Worm (Caenorhabditis elegans) whole organism, L2 larva: ENCODE measurements around the gene K11H12.10.

ENCODE experiments used
- C34F6.9 ChIP-seq: fragments of 150-350 bp; optimal IDR thresholded peaks from 2 replicates; lab custom pipeline; 2014; ENCODE audit warnings: missing biosample characterization, missing genetic modification characterization
- F13H6.1 ChIP-seq: sonication (generic microtip); optimal IDR thresholded peaks from 2 replicates; lab custom pipeline; 2016; ENCODE audit warnings: missing genetic modification characterization, missing compliant biosample characterization
- R02D3.7 ChIP-seq: fragments of 150-350 bp; optimal IDR thresholded peaks from 2 replicates; lab custom pipeline; 2014; ENCODE audit warnings: missing biosample characterization, missing genetic modification characterization
- Y55F3AM.14 ChIP-seq: fragments of 200-800 bp; sonication (Bioruptor generic); optimal IDR thresholded peaks from 2 replicates; lab custom pipeline; 2018; ENCODE audit warnings: mild to moderate bottlenecking, missing genetic modification characterization, missing compliant biosample characterization
- ZK546.5 ChIP-seq: sonication (generic microtip); optimal IDR thresholded peaks from 2 replicates; lab custom pipeline; 2017; ENCODE audit warnings: missing biosample characterization, missing genetic modification characterization
- alr-1 ChIP-seq: fragments of 150-350 bp; optimal IDR thresholded peaks from 2 replicates; lab custom pipeline; 2014; ENCODE audit warnings: missing biosample characterization, missing genetic modification characterization
- aly-2 ChIP-seq: fragments of 150-350 bp; optimal IDR thresholded peaks from 2 replicates; lab custom pipeline; 2014; ENCODE audit warnings: missing biosample characterization, missing genetic modification characterization
- ama-1 ChIP-seq: fragments of 150-350 bp; optimal IDR thresholded peaks from 2 replicates; lab custom pipeline; 2018; ENCODE audit warnings: inconsistent platforms
- blmp-1 ChIP-seq: sonication (generic microtip); optimal IDR thresholded peaks from 2 replicates; lab custom pipeline; 2017; ENCODE audit warnings: missing genetic modification characterization, mild to moderate bottlenecking, missing compliant biosample characterization, antibody characterized with exemption, moderate library complexity; ENCODE audit not compliant: insufficient read depth
- ceh-16 ChIP-seq: fragments of 150-350 bp; optimal IDR thresholded peaks from 2 replicates; lab custom pipeline; 2014; ENCODE audit warnings: missing biosample characterization, missing genetic modification characterization
- ceh-82 ChIP-seq: fragments of 150-350 bp; optimal IDR thresholded peaks from 2 replicates; lab custom pipeline; 2014; ENCODE audit warnings: missing biosample characterization, missing genetic modification characterization
- crh-2 ChIP-seq: sonication (generic microtip); optimal IDR thresholded peaks from 2 replicates; lab custom pipeline; 2017; ENCODE audit warnings: missing biosample characterization, missing genetic modification characterization
- dmd-4 ChIP-seq: sonication (generic microtip); optimal IDR thresholded peaks from 2 replicates; lab custom pipeline; 2017; ENCODE audit warnings: missing biosample characterization, missing genetic modification characterization
- egl-27 ChIP-seq: sonication (generic microtip); optimal IDR thresholded peaks from 3 replicates; lab custom pipeline; 2017; ENCODE audit warnings: missing biosample characterization, missing genetic modification reagents, missing genetic modification characterization
- elt-1 ChIP-seq: fragments of 150-350 bp; optimal IDR thresholded peaks from 2 replicates; lab custom pipeline; 2014; ENCODE audit warnings: missing biosample characterization, missing genetic modification characterization
- elt-3 ChIP-seq: sonication (generic microtip); optimal IDR thresholded peaks from 2 replicates; lab custom pipeline; 2017; ENCODE audit warnings: missing biosample characterization, missing genetic modification characterization
- fos-1 ChIP-seq: fragments of 150-350 bp; optimal IDR thresholded peaks from 2 replicates; lab custom pipeline; 2014; ENCODE audit warnings: missing biosample characterization, missing genetic modification characterization
- gmeb-1 ChIP-seq: fragments of 150-350 bp; optimal IDR thresholded peaks from 2 replicates; lab custom pipeline; 2014; ENCODE audit warnings: missing biosample characterization, missing genetic modification characterization
- lin-11 ChIP-seq: fragments of 150-350 bp; sonication (generic microtip); optimal IDR thresholded peaks from 2 replicates; lab custom pipeline; 2014; ENCODE audit warnings: missing biosample characterization, missing genetic modification characterization, inconsistent platforms, mixed read lengths
- lin-13 ChIP-seq: fragments of 150-350 bp; optimal IDR thresholded peaks from 2 replicates; lab custom pipeline; 2014; ENCODE audit warnings: missing biosample characterization, missing genetic modification reagents, missing genetic modification characterization
- lin-39 ChIP-seq: fragments of 150-350 bp; optimal IDR thresholded peaks from 2 replicates; lab custom pipeline; 2014; ENCODE audit warnings: missing biosample characterization, missing genetic modification reagents, missing genetic modification characterization
- lsy-2 ChIP-seq, 2 experiments: fragments of 150-350 bp in 1 of 2; sonication (generic microtip) in 1 of 2; optimal IDR thresholded peaks; 2 replicates each; lab custom pipeline; 2014 to 2017; ENCODE audit warnings: missing biosample characterization in 2 of 2, missing genetic modification characterization in 2 of 2
- mab-5 ChIP-seq: fragments of 150-350 bp; optimal IDR thresholded peaks from 2 replicates; lab custom pipeline; 2014; ENCODE audit warnings: missing biosample characterization, missing genetic modification characterization
- mbf-1 ChIP-seq: sonication (generic microtip); optimal IDR thresholded peaks from 2 replicates; lab custom pipeline; 2017; ENCODE audit warnings: missing biosample characterization, missing genetic modification characterization
- mdl-1 ChIP-seq, 2 experiments: fragments of 150-350 bp in 1 of 2; sonication (generic microtip) in 1 of 2; optimal IDR thresholded peaks; 2 replicates each; lab custom pipeline; 2017; ENCODE audit warnings: missing biosample characterization in 2 of 2, missing genetic modification characterization in 2 of 2
- nhr-10 ChIP-seq: sonication (generic microtip); optimal IDR thresholded peaks from 2 replicates; lab custom pipeline; 2017; ENCODE audit warnings: missing biosample characterization, missing genetic modification characterization
- nhr-11 ChIP-seq: fragments of 150-350 bp; optimal IDR thresholded peaks from 2 replicates; lab custom pipeline; 2014; ENCODE audit warnings: missing biosample characterization, missing genetic modification characterization
- nhr-12 ChIP-seq: fragments of 150-350 bp; optimal IDR thresholded peaks from 2 replicates; lab custom pipeline; 2014; ENCODE audit warnings: missing biosample characterization, missing genetic modification characterization
- nhr-129 ChIP-seq: fragments of 150-350 bp; optimal IDR thresholded peaks from 2 replicates; lab custom pipeline; 2014; ENCODE audit warnings: missing biosample characterization, missing genetic modification characterization
- nhr-21 ChIP-seq: fragments of 150-350 bp; optimal IDR thresholded peaks from 2 replicates; lab custom pipeline; 2014; ENCODE audit warnings: missing biosample characterization, missing genetic modification characterization
- nhr-23 ChIP-seq: fragments of 150-350 bp; optimal IDR thresholded peaks from 2 replicates; lab custom pipeline; 2014; ENCODE audit warnings: missing biosample characterization, missing genetic modification reagents, missing genetic modification characterization
- nhr-237 ChIP-seq: fragments of 150-350 bp; optimal IDR thresholded peaks from 2 replicates; lab custom pipeline; 2014; ENCODE audit warnings: missing biosample characterization, missing genetic modification characterization
- nhr-25 ChIP-seq: fragments of 150-350 bp; sonication (generic microtip); optimal IDR thresholded peaks from 3 replicates; lab custom pipeline; 2014; ENCODE audit warnings: missing biosample characterization, missing genetic modification characterization
- nhr-6 ChIP-seq: fragments of 150-350 bp; optimal IDR thresholded peaks from 2 replicates; lab custom pipeline; 2014; ENCODE audit warnings: missing biosample characterization, missing genetic modification characterization
- nhr-77 ChIP-seq: fragments of 150-350 bp; optimal IDR thresholded peaks from 2 replicates; lab custom pipeline; 2014; ENCODE audit warnings: missing biosample characterization, missing genetic modification characterization
- peb-1 ChIP-seq: fragments of 150-350 bp; optimal IDR thresholded peaks from 2 replicates; lab custom pipeline; 2014; ENCODE audit warnings: missing biosample characterization, missing genetic modification characterization
- sem-4 ChIP-seq: fragments of 150-350 bp; optimal IDR thresholded peaks from 2 replicates; lab custom pipeline; 2014; ENCODE audit warnings: missing biosample characterization, missing genetic modification reagents, missing genetic modification characterization
- skn-1 ChIP-seq: sonication (generic microtip); optimal IDR thresholded peaks from 2 replicates; lab custom pipeline; 2017; ENCODE audit warnings: missing biosample characterization, missing genetic modification characterization
- sma-3 ChIP-seq: sonication (generic microtip); optimal IDR thresholded peaks from 2 replicates; lab custom pipeline; 2016; ENCODE audit warnings: missing genetic modification reagents, missing genetic modification characterization, missing compliant biosample characterization
- sma-9 ChIP-seq, 2 experiments: fragments of 150-350 bp in 1 of 2; sonication (generic microtip) in 1 of 2; optimal IDR thresholded peaks; 2 replicates each; lab custom pipeline; 2014 to 2016; ENCODE audit warnings: missing genetic modification characterization in 2 of 2, mild to moderate bottlenecking in 1 of 2, missing biosample characterization in 1 of 2, missing compliant biosample characterization in 1 of 2, missing genetic modification reagents in 1 of 2, moderate library complexity in 1 of 2
- snpc-4 ChIP-seq: fragments of 150-350 bp; optimal IDR thresholded peaks from 2 replicates; lab custom pipeline; 2014; ENCODE audit warnings: missing biosample characterization, missing genetic modification characterization
- unc-39 ChIP-seq: fragments of 150-350 bp; optimal IDR thresholded peaks from 2 replicates; lab custom pipeline; 2014; ENCODE audit warnings: missing biosample characterization, missing genetic modification characterization
- unc-55 ChIP-seq: fragments of 150-350 bp; sonication (generic microtip); optimal IDR thresholded peaks from 3 replicates; lab custom pipeline; 2014; ENCODE audit warnings: missing biosample characterization, missing genetic modification reagents, missing genetic modification characterization
- unc-62 ChIP-seq: fragments of 150-350 bp; optimal IDR thresholded peaks from 2 replicates; lab custom pipeline; 2014; ENCODE audit warnings: missing biosample characterization, missing genetic modification reagents, missing genetic modification characterization
- zag-1 ChIP-seq: fragments of 150-350 bp; optimal IDR thresholded peaks from 2 replicates; lab custom pipeline; 2014; ENCODE audit warnings: missing biosample characterization, missing genetic modification characterization
- ztf-1 ChIP-seq: fragments of 200-800 bp; sonication (Bioruptor generic); conservative IDR thresholded peaks from 2 replicates; pipeline ENCODE4 v1.3.6; 2022; ENCODE audit warnings: missing genetic modification characterization, missing compliant biosample characterization
- ztf-11 ChIP-seq: sonication (generic microtip); optimal IDR thresholded peaks from 2 replicates; lab custom pipeline; 2017; ENCODE audit warnings: missing biosample characterization, missing genetic modification characterization
- ztf-4 ChIP-seq: fragments of 150-350 bp; optimal IDR thresholded peaks from 2 replicates; lab custom pipeline; 2014; ENCODE audit warnings: missing biosample characterization, missing genetic modification characterization

Gene K11H12.10

ce11 chrIV:654526-655440 lies 21.1 kb upstream of the K11H12.10 start, which contains the start of the genes rpl-15 and K11H12.8:
rpl-15 (minus strand) TSS chrIV:654576.
K11H12.8 (plus strand) TSS chrIV:655390.
- peak; percentile 68 for TF ChIP-seq mbf-1 (tag; lab: Kevin White, UChicago)
- peak; percentile 100 for TF ChIP-seq sma-9 (GFP tag; optimal IDR thresholded peaks at IDR 0.05; lab: Kevin White, UChicago)
- no peak for TF ChIP-seq sma-9 (tag; optimal IDR thresholded peaks at IDR 0.05; lab: Kevin White, UChicago)
- TF ChIP-seq peb-1 (tag; lab: Kevin White, UChicago): no peak
- peak; percentile 97 for TF ChIP-seq ceh-82 (tag; lab: Kevin White, UChicago)
- TF ChIP-seq sma-3 (GFP tag; lab: Kevin White, UChicago): peak; percentile 100
- no peak for TF ChIP-seq alr-1 (tag; lab: Kevin White, UChicago)
- peak; percentile 77 for TF ChIP-seq dmd-4 (tag; lab: Kevin White, UChicago)
- TF ChIP-seq nhr-25 (tag; lab: Kevin White, UChicago): peak; percentile 99
- peak; percentile 95 for TF ChIP-seq nhr-10 (tag; lab: Kevin White, UChicago)
- peak; percentile 100 for TF ChIP-seq crh-2
- peak; percentile 100 for TF ChIP-seq nhr-6
- peak; percentile 95 for TF ChIP-seq nhr-77 (tag; lab: Kevin White, UChicago)
- TF ChIP-seq blmp-1 (tag; lab: Kevin White, UChicago): peak; percentile 97
- peak; percentile 95 for TF ChIP-seq lin-39 (tag; lab: Kevin White, UChicago)
- peak; percentile 100 for TF ChIP-seq Y55F3AM.14 (GFP tag; lab: Kevin White, UChicago)
- peak; percentile 92 for TF ChIP-seq ZK546.5 (tag; lab: Kevin White, UChicago)
- peak; percentile 100 for TF ChIP-seq sem-4 (tag; lab: Kevin White, UChicago)
- peak; percentile 99 for TF ChIP-seq zag-1 (tag; lab: Kevin White, UChicago)
- TF ChIP-seq ceh-16 (tag; lab: Kevin White, UChicago): peak; percentile 99
- peak; percentile 100 for TF ChIP-seq C34F6.9
- TF ChIP-seq lsy-2 (tag; optimal IDR thresholded peaks at IDR 0.05; lab: Kevin White, UChicago): peak; percentile 100
- TF ChIP-seq nhr-12 (tag; lab: Kevin White, UChicago): peak; percentile 80
- peak; percentile 99 for TF ChIP-seq unc-62 (GFP tag; lab: Kevin White, UChicago)
- TF ChIP-seq ztf-4 (tag; lab: Kevin White, UChicago): peak; percentile 100
- peak; percentile 79 for TF ChIP-seq aly-2 (tag; lab: Kevin White, UChicago)
- TF ChIP-seq F13H6.1 (tag; lab: Kevin White, UChicago): peak; percentile 100
- peak; percentile 48 for TF ChIP-seq elt-1 (tag; lab: Kevin White, UChicago)
- peak; percentile 56 to 98 for TF ChIP-seq mdl-1 (tag; optimal IDR thresholded peaks at IDR 0.05; lab: Kevin White, UChicago)
- TF ChIP-seq ama-1 (lab: Kevin White, UChicago): peak; percentile 90
- TF ChIP-seq nhr-237 (tag; lab: Kevin White, UChicago): peak; percentile 91
- peak; percentile 77 for TF ChIP-seq nhr-11 (tag; lab: Kevin White, UChicago)
- peak; percentile 100 for TF ChIP-seq unc-55 (GFP tag; lab: Kevin White, UChicago)
- TF ChIP-seq gmeb-1 (tag; lab: Kevin White, UChicago): peak; percentile 98
- TF ChIP-seq elt-3: no peak
- peak; percentile 96; the same call in 1 of the 2 replicates for TF ChIP-seq ztf-1 (GFP tag; lab: Robert Waterston, UW)
- TF ChIP-seq unc-39 (tag; lab: Kevin White, UChicago): peak; percentile 42
- TF ChIP-seq mab-5 (tag; lab: Kevin White, UChicago): peak; percentile 98
- TF ChIP-seq nhr-21 (tag; lab: Kevin White, UChicago): peak; percentile 100
- peak; percentile 99 for TF ChIP-seq egl-27
- peak; percentile 97 for TF ChIP-seq snpc-4 (tag; lab: Kevin White, UChicago)
- peak; percentile 98 for TF ChIP-seq nhr-129 (tag; lab: Kevin White, UChicago)
- TF ChIP-seq lin-13 (GFP tag; lab: Kevin White, UChicago): peak; percentile 100
- peak; percentile 100 for TF ChIP-seq fos-1 (tag; lab: Kevin White, UChicago)
- TF ChIP-seq R02D3.7 (tag; lab: Kevin White, UChicago): peak; percentile 94
- TF ChIP-seq skn-1 (tag; lab: Kevin White, UChicago): peak; percentile 94
- peak; percentile 39 for TF ChIP-seq nhr-23 (tag; lab: Kevin White, UChicago)
- TF ChIP-seq ztf-11 (tag; lab: Kevin White, UChicago): peak; percentile 73
- peak; percentile 100 for TF ChIP-seq lin-11 (tag; lab: Kevin White, UChicago)
